Worm (Caenorhabditis elegans) whole organism, L4/young adult: ENCODE data around the gene hot-7.

ENCODE experiments used
- W03F9.2 ChIP-seq: fragments of 150-350 bp; optimal IDR thresholded peaks from 2 replicates; lab custom pipeline; 2014; ENCODE audit warnings: missing biosample characterization, missing genetic modification characterization
- him-1 ChIP-seq: sonication (generic microtip); optimal IDR thresholded peaks from 2 replicates; lab custom pipeline; 2016; ENCODE audit warnings: missing genotype, missing genetic modification reagents, missing genetic modification characterization, missing compliant biosample characterization

DNA sequence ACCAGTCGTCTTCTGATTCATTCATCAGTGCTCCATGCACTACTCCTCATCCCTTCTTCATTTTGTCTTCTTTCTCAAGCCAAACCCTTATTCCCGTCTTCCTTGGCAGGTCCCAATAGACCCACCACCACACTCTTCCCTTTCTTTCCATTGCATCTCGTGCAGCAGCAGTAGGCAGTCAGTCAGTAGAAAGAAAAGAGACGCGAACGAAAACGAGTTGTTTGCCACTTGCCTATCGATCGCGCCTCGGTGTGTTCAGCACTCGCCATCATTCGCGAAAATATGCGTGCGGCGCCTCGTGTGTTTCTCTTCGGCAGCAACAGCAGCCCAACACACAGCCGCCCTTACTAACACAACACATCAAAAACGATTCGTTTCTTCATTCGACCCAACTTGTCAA is 38.3 kb downstream of the hot-7 start:
- TF ChIP-seq him-1 (tag; lab: Kevin White, UChicago) (no peak), W03F9.2 (tag; lab: Kevin White, UChicago) (peak; percentile 10)
